Fruit fly (Drosophila melanogaster): ENCODE data around the gene CG4119.
A peak's percentile ranks its signal among the peaks of the same experiment; 100 is the strongest.

Gene CG4119

dm6 chrX:5662761-5663160, 3.1 kb upstream of the CG4119 start, which contains the start of gene OtopLc:
Gene OtopLc, minus strand, starts transcription at chrX:5662861.
- TF ChIP-seq Hr39 (GFP tag; optimal IDR thresholded peaks at IDR 0.05), result no peak
- TF ChIP-seq CG15336 (GFP tag; IDR thresholded peaks at IDR 0.05), result no peak
- no peak for TF ChIP-seq Ets96B (tag; optimal IDR thresholded peaks at IDR 0.05)
- TF ChIP-seq acj6 (GFP tag; optimal IDR thresholded peaks at IDR 0.05), result no peak
- TF ChIP-seq dsx (GFP tag; optimal IDR thresholded peaks at IDR 0.05; ENCODE audit: poor library complexity, severe bottlenecking), result no peak
- no peak for TF ChIP-seq CG8119 (GFP tag; IDR thresholded peaks at IDR 0.05)
- TF ChIP-seq Smox (GFP tag; optimal IDR thresholded peaks at IDR 0.05), result no peak
- no peak for TF ChIP-seq CG10631 (GFP tag; optimal IDR thresholded peaks at IDR 0.05)
- no peak for TF ChIP-seq Gug (GFP tag; IDR thresholded peaks at IDR 0.05)
- no peak for TF ChIP-seq achi (GFP tag; optimal IDR thresholded peaks at IDR 0.05)
- TF ChIP-seq CG32006 (GFP tag; optimal IDR thresholded peaks at IDR 0.05), result no peak
- no peak for TF ChIP-seq pdm3 (GFP tag; optimal IDR thresholded peaks at IDR 0.05)
- TF ChIP-seq Blimp-1 (GFP tag; optimal IDR thresholded peaks at IDR 0.05), result no peak
- TF ChIP-seq CG3032 (tag; optimal IDR thresholded peaks at IDR 0.05), result no peak
- no peak for TF ChIP-seq spab (GFP tag; optimal IDR thresholded peaks at IDR 0.05)
- no peak for TF ChIP-seq Eip93F (GFP tag; optimal IDR thresholded peaks at IDR 0.05)
- no peak for TF ChIP-seq fd85E (GFP tag; optimal IDR thresholded peaks at IDR 0.05)

dm6 chrX:5664222-5664621, 1.6 kb upstream of the CG4119 start:
- TF ChIP-seq Eip78C (GFP tag) (peak; percentile 16), CG6163 (GFP tag; IDR thresholded peaks at IDR 0.05) (peak; percentile 29; the same call in 1 of the 3 replicates), vri (GFP tag; optimal IDR thresholded peaks at IDR 0.05) (no peak)

dm6 chrX:5671537-5672029, 5.7 kb downstream of the CG4119 start, which contains the start of gene Rab18:
Gene Rab18, minus strand, starts transcription at chrX:5671812.
- TF ChIP-seq fkh (GFP tag; optimal IDR thresholded peaks at IDR 0.05) (peak; percentile 81), CG7368 (GFP tag; optimal IDR thresholded peaks at IDR 0.05) (no peak), svp (GFP tag) (peak; percentile 68), Blimp-1 (GFP tag; optimal IDR thresholded peaks at IDR 0.05) (no peak), Ets96B (tag; optimal IDR thresholded peaks at IDR 0.05) (no peak), CG10631 (GFP tag; optimal IDR thresholded peaks at IDR 0.05) (no peak), acj6 (GFP tag; optimal IDR thresholded peaks at IDR 0.05) (no peak), CG8119 (GFP tag; IDR thresholded peaks at IDR 0.05) (no peak), lz (GFP tag; optimal IDR thresholded peaks at IDR 0.05) (peak; percentile 25), dsx (GFP tag; optimal IDR thresholded peaks at IDR 0.05; ENCODE audit: poor library complexity, severe bottlenecking) (no peak), ss (GFP tag; optimal IDR thresholded peaks at IDR 0.05) (peak; percentile 51 to 57), CG32006 (GFP tag; optimal IDR thresholded peaks at IDR 0.05) (no peak), CG16779 (tag; optimal IDR thresholded peaks at IDR 0.05) (no peak), fd85E (GFP tag; optimal IDR thresholded peaks at IDR 0.05) (no peak), CG15336 (GFP tag; IDR thresholded peaks at IDR 0.05) (no peak), CG10669 (GFP tag; optimal IDR thresholded peaks at IDR 0.05) (no peak), topi (GFP tag; optimal IDR thresholded peaks at IDR 0.05) (peak; percentile 2), CG6808 (GFP tag; optimal IDR thresholded peaks at IDR 0.05) (peak; percentile 17), Gug (GFP tag; IDR thresholded peaks at IDR 0.05) (no peak), OdsH (GFP tag; optimal IDR thresholded peaks at IDR 0.05) (no peak), spab (GFP tag; optimal IDR thresholded peaks at IDR 0.05) (no peak), fd59A (GFP tag; optimal IDR thresholded peaks at IDR 0.05) (no peak), CG6792 (GFP tag; optimal IDR thresholded peaks at IDR 0.05) (no peak), net (GFP tag; optimal IDR thresholded peaks at IDR 0.05) (no peak), cyc (GFP tag; optimal IDR thresholded peaks at IDR 0.05) (peak; percentile 34), Hr38 (GFP tag; optimal IDR thresholded peaks at IDR 0.05) (no peak), eg (GFP tag; IDR thresholded peaks at IDR 0.05) (0 out of 3 replicates have a peak, but pooled peaks have one; percentile 23), Sox102F (GFP tag; optimal IDR thresholded peaks at IDR 0.05) (no peak), CG8319 (GFP tag; optimal IDR thresholded peaks at IDR 0.05) (no peak), pdm3 (GFP tag; optimal IDR thresholded peaks at IDR 0.05) (no peak), CG31627 (GFP tag; optimal IDR thresholded peaks at IDR 0.05) (peak; percentile 52), Eip75B (GFP tag; optimal IDR thresholded peaks at IDR 0.05) (no peak), CG11294 (GFP tag; IDR thresholded peaks at IDR 0.05) (no peak), Sox15 (GFP tag; optimal IDR thresholded peaks at IDR 0.05) (no peak), CG3919 (GFP tag; optimal IDR thresholded peaks at IDR 0.05) (no peak), Hr4 (GFP tag; optimal IDR thresholded peaks at IDR 0.05) (no peak), CG1621 (tag; optimal IDR thresholded peaks at IDR 0.05) (no peak), CG4318 (GFP tag; optimal IDR thresholded peaks at IDR 0.05) (no peak), CG3032 (tag; optimal IDR thresholded peaks at IDR 0.05) (peak; percentile 6), CG9139 (GFP tag; optimal IDR thresholded peaks at IDR 0.05) (peak; percentile 27)
